Fruit fly (Drosophila melanogaster) Kc167 (cell line): Measurements from ENCODE around the gene CG33172.

Experiments used
- h ChIP-seq: fragments of >200 bp; optimal IDR thresholded peaks from 3 replicates; lab custom pipeline; 2018; ENCODE audit warnings: missing external identifiers
- insv ChIP-seq: fragments of >200 bp; optimal IDR thresholded peaks from 3 replicates; lab custom pipeline; 2018; ENCODE audit warnings: missing external identifiers

- TF ChIP-seq h (lab: Kevin White, UChicago) (no peak), insv (lab: Kevin White, UChicago) (no peak)
These were observed 16.8 kb downstream of the CG33172 start for dm6 chrX:15786242-15786641.
